Fruit fly (Drosophila melanogaster) whole organism, adult: Measurements from ENCODE around the gene CG33689.

ENCODE experiments used
- CG12768 ChIP-seq: fragments of 200-800 bp; sonication (Bioruptor generic); optimal IDR thresholded peaks from 2 replicates; lab custom pipeline; 2017; ENCODE audit warnings: missing biosample characterization, missing genetic modification characterization, mild to moderate bottlenecking, moderate library complexity, missing genetic modification reagents
- CG7101 ChIP-seq: fragments of 200-800 bp; sonication (Bioruptor generic); optimal IDR thresholded peaks from 2 replicates; lab custom pipeline; 2018; ENCODE audit warnings: missing biosample characterization, mild to moderate bottlenecking, missing genetic modification characterization, moderate library complexity

dm6 chr3L:16215411-16215810, 15.4 kb downstream of the CG33689 start:
- TF ChIP-seq CG7101 (tag; lab: Kevin White, UChicago): no peak
- TF ChIP-seq CG12768 (GFP tag; lab: Kevin White, UChicago): no peak
